Worm (Caenorhabditis elegans): ENCODE measurements around the gene srx-65.
A peak's percentile ranks its signal among the peaks of the same experiment; 100 is the strongest.

srx-65 gene

ce11 chrV:3967762-3968161 is 46.0 kb downstream of the srx-65 start, which contains the start of gene cyp-34A8 (continued):
- TF ChIP-seq zag-1 (tag; optimal IDR thresholded peaks at IDR 0.05) (no peak), lin-39 (tag; optimal IDR thresholded peaks at IDR 0.05) (no peak), nhr-11 (tag; optimal IDR thresholded peaks at IDR 0.05) (no peak), irx-1 (tag; optimal IDR thresholded peaks at IDR 0.05) (no peak), nhr-20 (tag; optimal IDR thresholded peaks at IDR 0.05) (peak; percentile 74)

- TF ChIP-seq zag-1 (tag; optimal IDR thresholded peaks at IDR 0.05) (no peak), fkh-4 (tag; optimal IDR thresholded peaks at IDR 0.05; ENCODE audit: borderline replicate concordance) (no peak), dpl-1 (GFP tag; optimal IDR thresholded peaks at IDR 0.05) (no peak), xbp-1 (tag; optimal IDR thresholded peaks at IDR 0.05) (no peak), ceh-88 (GFP tag; IDR thresholded peaks at IDR 0.05) (no peak), irx-1 (tag; optimal IDR thresholded peaks at IDR 0.05) (no peak), mdl-1 (tag; optimal IDR thresholded peaks at IDR 0.05) (no peak), dsc-1 (tag; optimal IDR thresholded peaks at IDR 0.05) (no peak), egl-27 (tag; optimal IDR thresholded peaks at IDR 0.05) (no peak), lsy-2 (tag; optimal IDR thresholded peaks at IDR 0.05) (no peak), ceh-63 (GFP tag; optimal IDR thresholded peaks at IDR 0.05) (no peak), efl-1 (optimal IDR thresholded peaks at IDR 0.05) (no peak), efl-1 (GFP tag; optimal IDR thresholded peaks at IDR 0.05 in 1 of 2) (no peak), rnt-1 (tag; optimal IDR thresholded peaks at IDR 0.05) (no peak), sup-37 (GFP tag; optimal IDR thresholded peaks at IDR 0.05) (no peak), nhr-85 (tag) (no peak), unc-62 (GFP tag; optimal IDR thresholded peaks at IDR 0.05) (no peak)
These were observed 47.2 kb downstream of the srx-65 start for ce11 chrV:3968929-3969328.

- TF ChIP-seq hlh-4 (tag; optimal IDR thresholded peaks at IDR 0.05) (no peak), elt-2 (tag; optimal IDR thresholded peaks at IDR 0.05) (peak; percentile 50), aha-1 (tag; optimal IDR thresholded peaks at IDR 0.05) (no peak), zag-1 (tag; optimal IDR thresholded peaks at IDR 0.05) (no peak), nhr-20 (tag; optimal IDR thresholded peaks at IDR 0.05) (peak; percentile 44), tlp-1 (tag; optimal IDR thresholded peaks at IDR 0.05) (no peak), mdl-1 (tag; optimal IDR thresholded peaks at IDR 0.05) (no peak), lin-35 (GFP tag; optimal IDR thresholded peaks at IDR 0.05) (peak in 1 of 2 experiments; percentile 2), ceh-8 (GFP tag; optimal IDR thresholded peaks at IDR 0.05) (no peak), isw-1 (GFP tag; IDR thresholded peaks at IDR 0.05) (no peak), fos-1 (tag; optimal IDR thresholded peaks at IDR 0.05) (no peak)
These were observed 47.9 kb downstream of the srx-65 start for ce11 chrV:3969664-3970063.

ce11 chrV:3970410-3970809 is 48.7 kb downstream of the srx-65 start, which contains the start of gene cyp-34A9:
Gene cyp-34A9 (minus strand): TSS chrV:3970540.
- TF ChIP-seq dpl-1 (GFP tag; optimal IDR thresholded peaks at IDR 0.05) (no peak), lsy-2 (tag; optimal IDR thresholded peaks at IDR 0.05) (no peak), skn-1 (tag; optimal IDR thresholded peaks at IDR 0.05) (no peak), unc-98 (GFP tag; IDR thresholded peaks at IDR 0.05) (no peak), Y116A8C.19 (tag; optimal IDR thresholded peaks at IDR 0.05; ENCODE audit: borderline replicate concordance) (no peak), lin-35 (GFP tag; optimal IDR thresholded peaks at IDR 0.05) (peak in 1 of 2 experiments; percentile 14), isw-1 (GFP tag; IDR thresholded peaks at IDR 0.05) (no peak), blmp-1 (tag; optimal IDR thresholded peaks at IDR 0.05) (no peak), nhr-84 (tag; optimal IDR thresholded peaks at IDR 0.05) (no peak), zip-4 (GFP tag; optimal IDR thresholded peaks at IDR 0.05) (no peak), snpc-4 (tag; optimal IDR thresholded peaks at IDR 0.05) (no peak), ceh-88 (GFP tag; IDR thresholded peaks at IDR 0.05) (no peak), tbx-2 (tag; optimal IDR thresholded peaks at IDR 0.05) (no peak), unc-62 (GFP tag; optimal IDR thresholded peaks at IDR 0.05) (no peak), F16B12.6 (tag; optimal IDR thresholded peaks at IDR 0.05) (no peak), nhr-20 (tag; optimal IDR thresholded peaks at IDR 0.05) (peak; percentile 69), nhr-12 (tag; optimal IDR thresholded peaks at IDR 0.05) (no peak), alr-1 (tag; optimal IDR thresholded peaks at IDR 0.05; ENCODE audit: borderline replicate concordance) (no peak), hlh-4 (tag; optimal IDR thresholded peaks at IDR 0.05) (no peak), elt-3 (tag; optimal IDR thresholded peaks at IDR 0.05) (peak in 4 of 6 experiments; percentile 3 to 65 (median 30)), unc-130 (tag; optimal IDR thresholded peaks at IDR 0.05) (no peak), nhr-19 (GFP tag; conservative IDR thresholded peaks at IDR 0.05) (no peak), ets-5 (GFP tag; IDR thresholded peaks at IDR 0.05) (no peak), fkh-4 (tag; optimal IDR thresholded peaks at IDR 0.05; ENCODE audit: borderline replicate concordance) (no peak), nhr-90 (tag; optimal IDR thresholded peaks at IDR 0.05; ENCODE audit: poor library complexity) (peak; percentile 8), nhr-28 (tag; optimal IDR thresholded peaks at IDR 0.05) (no peak), ces-1 (GFP tag; optimal IDR thresholded peaks at IDR 0.05) (no peak), elt-2 (tag; optimal IDR thresholded peaks at IDR 0.05) (peak; percentile 66), swsn-7 (tag; optimal IDR thresholded peaks at IDR 0.05) (no peak)
